Worm (Caenorhabditis elegans): Measurements from ENCODE around the gene mnat-1.

The mnat-1 gene

ce11 chrII:2454822-2455221, 23.6 kb downstream of the mnat-1 start:
- no peak for TF ChIP-seq flh-1 (GFP tag; optimal IDR thresholded peaks at IDR 0.05)
- TF ChIP-seq zip-8 (tag; optimal IDR thresholded peaks at IDR 0.05): no peak
- no peak for TF ChIP-seq lin-32 (GFP tag; optimal IDR thresholded peaks at IDR 0.05)
- TF ChIP-seq elt-3 (tag; optimal IDR thresholded peaks at IDR 0.05): no peak
- TF ChIP-seq sptf-1 (tag; optimal IDR thresholded peaks at IDR 0.05): no peak
- TF ChIP-seq lsy-2 (tag; optimal IDR thresholded peaks at IDR 0.05): no peak
- no peak for TF ChIP-seq tbx-8 (GFP tag; optimal IDR thresholded peaks at IDR 0.05)
- TF ChIP-seq nhr-2 (tag; optimal IDR thresholded peaks at IDR 0.05): peak; percentile 59
- no peak for TF ChIP-seq sem-2 (GFP tag; optimal IDR thresholded peaks at IDR 0.05)
- peak; percentile 50 for TF ChIP-seq nhr-237 (tag; optimal IDR thresholded peaks at IDR 0.05)
- no peak for TF ChIP-seq nhr-76 (tag; optimal IDR thresholded peaks at IDR 0.05)
- no peak for TF ChIP-seq ceh-39 (tag; optimal IDR thresholded peaks at IDR 0.05)
- no peak for TF ChIP-seq unc-62 (GFP tag; optimal IDR thresholded peaks at IDR 0.05)
- no peak for TF ChIP-seq mab-5 (tag; optimal IDR thresholded peaks at IDR 0.05)
- peak; percentile 86 for TF ChIP-seq pha-4 (tag; optimal IDR thresholded peaks at IDR 0.05)
- no peak for TF ChIP-seq mep-1 (tag; optimal IDR thresholded peaks at IDR 0.05)
- TF ChIP-seq unc-39 (tag; optimal IDR thresholded peaks at IDR 0.05): no peak

DNA sequence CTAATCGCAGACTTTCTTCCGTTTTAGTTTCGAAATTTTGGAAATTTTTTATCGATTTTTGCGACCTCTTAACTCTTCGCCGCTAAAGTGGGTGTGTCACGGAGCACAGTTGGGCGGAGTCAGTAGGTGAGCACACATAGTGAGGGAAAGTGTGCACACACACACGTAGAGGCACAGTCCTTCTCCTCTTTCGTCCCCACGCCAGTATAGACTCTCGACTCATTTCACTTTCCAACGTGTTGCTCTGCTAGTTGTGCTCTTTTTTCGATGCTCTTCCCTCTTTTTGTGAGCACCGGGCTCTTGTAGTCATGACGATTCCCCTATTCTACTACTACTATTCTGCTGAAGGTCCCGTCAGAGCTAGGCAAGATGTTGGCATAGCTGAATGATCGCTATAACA, 26.0 kb downstream of the mnat-1 start:
- TF ChIP-seq blmp-1 (tag; optimal IDR thresholded peaks at IDR 0.05) (no peak), ceh-83 (GFP tag; optimal IDR thresholded peaks at IDR 0.05) (peak; percentile 23), lin-32 (GFP tag; optimal IDR thresholded peaks at IDR 0.05) (no peak), ceh-43 (GFP tag; optimal IDR thresholded peaks at IDR 0.05) (no peak), pha-4 (tag; optimal IDR thresholded peaks at IDR 0.05) (peak; percentile 27)

DNA sequence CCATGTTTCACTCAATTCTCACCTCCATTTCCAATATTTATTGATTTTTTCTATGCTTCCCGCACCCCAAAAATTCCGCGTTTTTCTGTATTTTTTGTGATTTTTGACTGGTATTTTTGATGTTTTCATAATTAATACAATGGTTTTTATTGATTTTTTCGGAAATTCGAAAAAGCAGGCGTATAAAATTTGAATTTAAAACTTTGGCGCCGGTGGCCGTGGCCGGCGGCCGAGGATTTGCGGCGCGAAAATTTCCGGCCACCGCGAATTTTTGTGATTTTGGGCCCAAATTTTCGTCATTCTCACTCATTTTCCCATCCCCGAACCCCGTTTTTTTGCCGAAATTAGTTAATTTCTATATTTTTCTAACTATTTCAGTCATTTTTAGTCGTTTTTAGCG, 27.5 kb downstream of the mnat-1 start:
- TF ChIP-seq blmp-1 (tag; optimal IDR thresholded peaks at IDR 0.05) (no peak), unc-62 (GFP tag; optimal IDR thresholded peaks at IDR 0.05) (no peak), ceh-39 (tag; optimal IDR thresholded peaks at IDR 0.05) (no peak), mep-1 (tag; optimal IDR thresholded peaks at IDR 0.05) (peak; percentile 42), zip-8 (tag; optimal IDR thresholded peaks at IDR 0.05) (no peak), tbx-8 (GFP tag; optimal IDR thresholded peaks at IDR 0.05) (no peak), nhr-76 (tag; optimal IDR thresholded peaks at IDR 0.05) (no peak), elt-3 (tag; optimal IDR thresholded peaks at IDR 0.05) (no peak), lsy-2 (tag; optimal IDR thresholded peaks at IDR 0.05) (peak; percentile 1), nhr-237 (tag; optimal IDR thresholded peaks at IDR 0.05) (no peak), pha-4 (tag; optimal IDR thresholded peaks at IDR 0.05) (no peak), snpc-4 (tag; optimal IDR thresholded peaks at IDR 0.05) (no peak), lin-13 (tag; optimal IDR thresholded peaks at IDR 0.05) (no peak), ham-2 (GFP tag; optimal IDR thresholded peaks at IDR 0.05) (no peak), unc-39 (tag; optimal IDR thresholded peaks at IDR 0.05) (no peak), mls-2 (tag; optimal IDR thresholded peaks at IDR 0.05) (peak; percentile 4)

ce11 chrII:2446727-2447126, 31.7 kb downstream of the mnat-1 start:
- TF ChIP-seq ceh-83 (GFP tag; optimal IDR thresholded peaks at IDR 0.05): no peak
- no peak for TF ChIP-seq blmp-1 (tag; optimal IDR thresholded peaks at IDR 0.05)
- no peak for TF ChIP-seq M03D4.4 (tag; optimal IDR thresholded peaks at IDR 0.05)
- TF ChIP-seq sem-2 (GFP tag; optimal IDR thresholded peaks at IDR 0.05): no peak
- no peak for TF ChIP-seq nhr-76 (tag; optimal IDR thresholded peaks at IDR 0.05)
- TF ChIP-seq ces-1 (GFP tag; optimal IDR thresholded peaks at IDR 0.05): no peak
- no peak for TF ChIP-seq bed-3 (GFP tag; optimal IDR thresholded peaks at IDR 0.05)
- TF ChIP-seq zip-8 (tag; optimal IDR thresholded peaks at IDR 0.05): no peak
- TF ChIP-seq cnd-1 (tag; optimal IDR thresholded peaks at IDR 0.05): no peak
- no peak for TF ChIP-seq hlh-1 (tag; optimal IDR thresholded peaks at IDR 0.05)
- TF ChIP-seq unc-120 (tag; optimal IDR thresholded peaks at IDR 0.05; ENCODE audit: poor library complexity, severe bottlenecking): no peak
- TF ChIP-seq ceh-43 (GFP tag; optimal IDR thresholded peaks at IDR 0.05): no peak

ce11 chrII:2445164-2445563, 33.3 kb downstream of the mnat-1 start:
- TF ChIP-seq hlh-1 (tag; optimal IDR thresholded peaks at IDR 0.05) (no peak), nhr-12 (tag; optimal IDR thresholded peaks at IDR 0.05) (no peak), M03D4.4 (tag; optimal IDR thresholded peaks at IDR 0.05) (no peak), zip-8 (tag; optimal IDR thresholded peaks at IDR 0.05) (no peak), ceh-83 (GFP tag; optimal IDR thresholded peaks at IDR 0.05) (peak; percentile 31), unc-62 (GFP tag; optimal IDR thresholded peaks at IDR 0.05) (no peak)
